Fruit fly (Drosophila melanogaster) S2 (cell line): Measurements from ENCODE around the gene ct.

Source experiments
- CG8478 ChIP-seq: fragments of >200 bp; optimal IDR thresholded peaks from 2 replicates; lab custom pipeline; 2018
- CTCF ChIP-seq, 2 experiments: fragments of >200 bp; optimal IDR thresholded peaks; 2 replicates each; lab custom pipeline; 2018

The ct gene

DNA sequence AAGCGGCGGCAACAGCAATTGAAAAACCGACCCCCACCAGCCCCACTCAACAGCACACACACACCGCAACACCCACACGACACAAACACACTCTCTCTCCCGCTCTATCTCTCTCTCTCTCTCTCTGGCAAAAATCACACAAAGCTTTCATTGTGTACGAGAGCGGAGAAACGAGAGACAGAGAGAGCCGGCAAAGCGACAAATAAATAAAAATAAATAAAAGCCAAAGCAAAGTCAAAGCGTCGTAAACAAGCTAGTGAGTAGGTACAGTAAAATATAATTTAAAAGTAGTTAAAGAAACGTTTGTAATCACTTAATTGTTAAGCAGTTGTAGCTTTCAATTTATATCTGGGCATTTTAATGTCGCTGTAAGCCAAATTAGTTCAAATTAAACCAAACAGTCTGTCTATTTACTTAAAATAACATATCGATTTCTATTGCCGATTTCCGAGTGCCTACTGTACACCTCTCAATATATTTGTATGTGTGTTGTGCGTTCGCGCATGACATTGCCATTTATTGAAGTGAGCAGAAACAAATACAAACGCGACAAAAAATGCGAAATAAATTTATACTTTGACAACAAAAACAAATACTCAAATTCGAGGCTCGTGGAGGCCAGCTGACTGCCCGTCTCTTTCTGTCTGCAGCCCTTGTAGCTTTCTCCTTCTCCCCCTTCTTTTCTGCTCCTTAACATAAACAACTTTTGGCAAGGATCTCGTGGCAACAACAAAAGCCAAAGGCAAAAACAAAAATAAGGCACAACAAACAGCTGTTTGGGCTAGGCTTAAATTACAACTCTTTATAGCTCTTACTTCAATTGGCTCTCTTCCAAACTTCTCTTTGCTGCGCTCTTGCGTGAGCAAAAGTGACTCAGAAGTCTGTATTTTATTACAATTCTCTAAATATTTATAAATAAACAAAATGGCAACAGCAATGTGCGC, 88.8 kb downstream of the ct start:
- no peak for TF ChIP-seq CTCF (optimal IDR thresholded peaks at IDR 0.05; lab: Kevin White, UChicago)
- no peak for TF ChIP-seq CG8478 (lab: Kevin White, UChicago)

DNA sequence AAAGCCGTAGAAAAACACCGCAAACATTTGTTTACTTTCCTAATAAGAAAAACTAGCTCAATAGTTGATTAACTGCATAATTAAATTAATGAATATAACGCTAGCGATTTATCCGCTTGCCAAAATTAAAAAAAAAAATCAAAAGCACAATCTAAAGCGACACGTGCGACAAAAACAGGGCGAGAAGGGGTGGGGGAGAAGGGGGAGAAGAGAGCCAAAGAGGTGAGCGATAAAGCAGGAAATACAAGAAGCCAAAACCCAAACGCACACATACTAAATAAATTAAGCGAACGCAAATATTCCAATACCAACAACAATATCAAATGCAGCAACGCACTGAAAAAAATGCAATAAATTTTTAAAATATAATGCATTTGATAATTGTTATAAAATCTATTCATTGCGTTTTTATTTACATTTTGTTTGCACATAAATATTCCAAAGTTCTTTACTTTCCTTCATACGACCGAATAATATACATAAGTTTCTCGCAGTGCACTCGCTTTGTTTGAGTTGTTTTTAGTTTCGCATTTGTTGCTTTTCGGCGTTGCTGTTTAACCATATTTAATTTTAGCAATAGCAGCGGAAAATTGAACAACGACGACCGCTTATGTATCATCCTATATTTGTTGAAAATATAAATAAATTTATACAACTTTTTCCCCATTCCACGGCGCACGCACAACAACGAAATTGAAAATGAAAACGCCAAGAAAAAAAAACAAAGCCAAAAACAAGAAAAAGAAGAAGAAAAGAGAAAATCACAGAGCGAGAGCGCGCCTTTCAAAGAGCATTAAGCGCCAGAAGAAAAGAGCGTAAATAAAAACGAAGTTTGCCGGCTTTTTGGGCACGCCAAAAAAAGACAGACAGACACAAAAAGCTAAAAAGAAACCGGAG, 90.0 kb downstream of the ct start:
- TF ChIP-seq CG8478 (lab: Kevin White, UChicago) (no peak), CTCF (optimal IDR thresholded peaks at IDR 0.05; lab: Kevin White, UChicago) (no peak)

DNA sequence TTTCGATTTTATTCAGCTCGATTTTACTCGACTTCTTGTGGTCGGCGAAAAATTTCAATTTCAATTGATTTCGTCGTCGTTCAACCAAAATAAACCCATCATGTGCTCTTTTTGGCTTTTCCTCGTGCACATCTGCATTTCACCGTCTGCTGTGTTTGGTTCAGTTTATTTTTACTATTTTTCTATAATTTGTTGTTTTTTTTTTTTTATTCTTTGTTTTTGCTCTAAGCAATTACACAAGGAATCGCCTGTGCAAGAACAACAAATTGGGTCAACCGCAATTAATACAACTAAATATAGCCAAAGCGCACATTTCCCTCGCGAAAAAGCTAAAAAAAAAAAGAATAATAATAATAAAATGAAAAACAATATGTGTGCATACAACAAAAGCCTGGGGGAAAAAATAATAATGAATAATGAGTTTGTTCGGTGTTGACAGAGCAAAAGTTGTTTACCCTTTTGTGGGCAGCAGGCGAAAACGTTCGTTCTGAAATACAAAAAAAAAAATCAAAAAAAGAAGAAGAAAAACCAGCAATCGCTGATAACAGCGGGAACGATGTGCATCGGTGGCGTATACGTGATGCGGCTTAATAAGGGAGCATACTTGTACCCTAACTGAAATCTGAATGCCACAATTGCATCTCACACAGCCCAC, 91.5 kb downstream of the ct start:
- no peak for TF ChIP-seq CTCF (optimal IDR thresholded peaks at IDR 0.05; lab: Kevin White, UChicago)
- TF ChIP-seq CG8478 (lab: Kevin White, UChicago) = no peak

DNA sequence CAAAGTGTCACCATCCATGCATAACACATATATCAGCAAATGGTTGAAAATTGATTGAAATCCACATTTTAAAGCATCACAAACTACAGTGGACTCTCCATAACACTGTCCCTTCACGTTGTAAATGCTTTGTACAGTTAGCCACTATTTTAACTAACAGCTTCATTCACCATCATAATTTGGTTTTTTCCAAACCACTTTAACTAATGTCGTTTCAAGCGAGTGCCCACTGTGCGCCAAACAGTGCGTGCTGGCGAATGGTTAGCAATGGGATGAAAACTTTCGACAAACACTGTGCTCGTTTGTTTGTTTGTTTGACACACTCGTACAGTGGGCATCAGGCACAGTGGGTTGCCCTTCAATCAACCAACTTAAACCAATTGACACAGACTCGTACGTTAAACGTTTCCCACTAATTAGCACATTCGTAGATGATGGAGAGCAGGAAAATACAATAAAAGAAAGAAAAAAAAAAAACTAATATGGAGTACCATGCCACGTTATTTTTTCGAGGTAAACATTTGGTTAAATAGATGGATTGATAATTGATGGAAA, 92.1 kb downstream of the ct start:
- TF ChIP-seq CG8478 (lab: Kevin White, UChicago) (no peak), CTCF (optimal IDR thresholded peaks at IDR 0.05; lab: Kevin White, UChicago) (no peak)

DNA sequence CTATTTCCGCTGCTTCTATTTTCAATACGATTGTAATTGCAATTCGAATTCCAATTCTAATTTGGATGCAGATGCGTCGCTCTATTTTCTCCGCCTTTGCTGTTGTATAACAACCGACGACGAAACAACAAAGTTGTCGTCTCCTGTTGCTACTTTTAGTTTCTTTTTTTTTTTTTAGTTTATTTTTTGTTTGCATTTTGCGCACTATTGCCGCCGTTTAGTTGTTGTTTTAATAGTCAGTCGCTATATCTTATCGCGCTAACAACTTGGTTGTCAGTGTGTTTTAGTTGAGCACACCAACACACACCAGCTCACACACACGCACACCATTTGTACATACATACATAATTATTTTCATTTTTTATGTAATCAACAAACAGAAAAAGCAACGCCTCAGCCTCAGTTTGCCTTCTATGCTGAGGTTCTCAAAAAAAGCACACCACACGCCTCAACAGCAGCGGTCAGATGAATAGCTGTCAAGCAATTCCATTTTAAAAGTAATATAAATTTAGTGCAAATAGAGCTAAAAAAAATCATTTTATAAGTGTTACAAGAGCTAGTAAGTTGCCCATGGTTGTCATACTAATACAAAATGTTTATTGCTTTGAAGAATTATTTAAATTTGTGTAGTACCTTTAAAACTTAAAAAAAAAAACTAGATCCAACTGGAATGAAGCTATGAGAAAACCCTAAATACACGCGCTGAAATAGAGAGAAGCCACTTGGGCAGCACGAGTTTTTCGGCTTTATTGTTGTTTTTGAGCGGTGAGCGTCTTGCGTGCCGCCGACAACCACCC, 93.3 kb downstream of the ct start:
- TF ChIP-seq CTCF (optimal IDR thresholded peaks at IDR 0.05; lab: Kevin White, UChicago) (no peak), CG8478 (lab: Kevin White, UChicago) (no peak)

DNA sequence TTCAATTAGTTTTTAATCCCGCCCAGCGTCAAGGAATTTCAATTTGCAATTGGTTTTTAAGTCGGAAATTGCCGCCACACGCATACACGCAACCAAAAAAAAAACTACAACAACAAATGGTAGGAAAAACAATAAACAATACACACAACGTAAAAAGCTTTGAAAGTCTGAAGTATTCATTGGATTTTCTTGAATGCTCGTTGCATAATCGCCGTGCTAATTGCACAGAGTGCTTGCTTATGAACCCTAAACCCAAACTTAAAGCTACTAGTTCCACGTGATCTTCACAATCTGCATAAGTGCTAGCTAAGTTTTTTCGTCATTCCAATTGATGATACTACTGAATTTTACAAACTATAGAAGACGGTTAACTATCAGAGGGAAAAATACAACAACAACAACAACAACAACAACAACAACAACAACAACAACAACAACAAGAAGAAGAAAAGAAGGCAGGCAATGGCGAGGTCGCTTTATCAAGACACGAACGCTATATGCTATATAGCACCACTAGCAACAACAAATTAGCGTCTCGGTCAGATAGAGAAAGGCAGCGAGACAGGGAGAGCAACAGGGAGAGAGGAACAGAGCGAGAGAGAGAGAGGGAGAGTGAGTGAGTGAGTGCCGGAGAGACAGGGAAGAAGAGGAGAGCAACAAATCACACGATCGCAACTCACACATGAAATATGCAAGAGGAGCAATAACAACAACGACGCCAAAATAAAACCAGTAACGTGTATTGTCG, 94.1 kb downstream of the ct start:
- TF ChIP-seq CTCF (optimal IDR thresholded peaks at IDR 0.05; lab: Kevin White, UChicago) (no peak), CG8478 (lab: Kevin White, UChicago) (no peak)

DNA sequence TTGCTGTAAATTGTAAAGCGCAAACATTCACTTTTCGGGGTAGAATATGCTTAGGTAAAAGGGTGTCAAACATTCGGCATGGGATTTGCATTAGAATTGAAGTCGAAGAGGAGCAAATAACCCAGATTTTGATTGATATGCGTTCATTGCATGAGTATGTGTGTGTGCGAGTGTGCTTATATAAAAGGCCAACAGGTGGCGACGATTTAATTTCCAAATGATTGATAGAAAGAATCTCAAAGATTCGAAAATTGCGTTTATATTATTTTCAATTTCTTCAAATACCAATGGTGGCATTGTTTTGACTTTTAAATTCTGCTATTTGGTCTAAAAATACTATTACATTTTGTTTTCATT, 95.6 kb downstream of the ct start:
- TF ChIP-seq CTCF (optimal IDR thresholded peaks at IDR 0.05; lab: Kevin White, UChicago) (no peak), CG8478 (lab: Kevin White, UChicago) (no peak)

DNA sequence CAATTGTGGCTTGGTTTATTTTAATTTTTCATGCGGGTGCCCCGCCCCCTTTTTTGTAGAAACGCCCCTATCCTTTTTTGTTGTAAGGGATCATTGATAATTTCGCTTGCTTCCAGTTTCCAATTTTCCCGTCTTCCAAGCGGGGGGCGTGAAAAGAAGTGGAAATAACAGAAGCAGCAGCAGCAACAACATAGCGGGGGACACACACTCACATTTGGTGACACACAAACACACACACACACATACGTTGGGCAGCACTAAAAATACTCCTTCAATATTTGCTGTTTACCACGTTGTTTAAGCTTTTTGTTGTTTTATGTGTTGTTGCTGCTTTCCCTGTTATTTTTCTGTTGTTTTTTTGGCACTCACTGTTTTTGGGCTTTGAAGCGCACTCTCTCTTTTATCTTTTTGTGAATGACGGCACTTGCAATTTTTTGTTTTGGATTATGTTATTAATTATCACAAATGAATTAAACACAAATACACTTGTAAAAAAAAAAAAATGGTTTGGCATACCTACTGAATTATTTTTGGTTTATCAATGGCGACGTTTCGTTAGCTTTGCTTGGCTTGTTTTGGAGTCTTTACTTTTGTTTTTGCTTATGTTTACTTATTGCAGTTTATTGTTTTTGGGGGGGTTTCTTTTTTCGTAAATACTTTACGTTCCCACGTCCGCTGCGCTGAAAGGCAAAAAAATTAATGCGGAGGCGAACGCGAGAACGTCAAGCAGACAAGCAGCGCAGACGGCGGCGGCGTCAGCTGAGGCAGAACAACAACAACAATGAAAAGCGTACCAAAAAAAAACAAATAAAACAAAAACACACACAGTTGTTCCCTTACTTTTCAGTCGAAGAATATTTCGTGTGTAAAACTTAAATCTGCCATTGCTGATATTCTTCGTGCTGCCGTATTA, 96.3 kb downstream of the ct start:
- TF ChIP-seq CTCF (optimal IDR thresholded peaks at IDR 0.05; lab: Kevin White, UChicago) = no peak
- TF ChIP-seq CG8478 (lab: Kevin White, UChicago) = no peak

DNA sequence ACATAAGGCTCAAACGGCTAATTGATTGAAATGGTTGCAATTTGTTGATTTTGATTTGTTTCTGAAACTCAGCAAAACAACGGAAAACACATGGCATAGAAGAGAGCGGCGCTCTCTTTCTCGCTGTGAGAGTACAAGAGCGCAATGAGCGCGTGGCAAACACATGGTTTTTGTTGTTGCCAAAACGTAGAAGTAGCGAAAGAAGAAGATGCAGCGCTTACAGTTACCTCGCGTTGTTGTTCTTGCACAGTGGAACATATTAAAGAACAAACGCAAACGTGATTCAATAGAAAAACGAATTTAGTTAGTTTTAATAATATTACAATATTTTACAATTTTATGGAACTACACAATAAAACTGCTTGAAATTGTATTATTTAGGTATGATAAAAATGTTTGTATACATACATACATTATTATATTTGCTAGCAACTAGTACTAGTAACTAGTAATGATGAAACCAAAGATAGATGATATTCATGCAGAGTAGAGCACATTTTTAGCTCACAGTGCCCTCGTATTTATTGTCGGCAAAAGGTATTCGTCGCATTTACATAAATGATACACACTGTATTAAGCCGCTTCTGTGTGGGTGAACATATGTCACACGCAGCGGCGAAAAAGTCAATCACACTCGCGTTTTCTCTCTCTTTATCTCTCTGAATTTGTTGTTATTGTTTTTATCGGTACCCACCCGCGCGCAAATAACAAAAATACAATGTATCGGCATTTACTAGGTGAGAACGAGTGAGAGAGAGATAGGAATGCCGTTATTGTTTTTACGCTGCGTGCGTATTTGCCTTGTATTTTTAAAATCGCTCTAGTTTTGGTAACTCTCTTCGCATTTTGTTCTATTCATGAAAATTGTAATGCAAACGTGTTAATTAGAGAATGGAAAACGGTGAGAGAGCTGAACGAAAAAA, 97.2 kb downstream of the ct start:
- TF ChIP-seq CG8478 (lab: Kevin White, UChicago) = peak; percentile 24
- no peak for TF ChIP-seq CTCF (optimal IDR thresholded peaks at IDR 0.05; lab: Kevin White, UChicago)

DNA sequence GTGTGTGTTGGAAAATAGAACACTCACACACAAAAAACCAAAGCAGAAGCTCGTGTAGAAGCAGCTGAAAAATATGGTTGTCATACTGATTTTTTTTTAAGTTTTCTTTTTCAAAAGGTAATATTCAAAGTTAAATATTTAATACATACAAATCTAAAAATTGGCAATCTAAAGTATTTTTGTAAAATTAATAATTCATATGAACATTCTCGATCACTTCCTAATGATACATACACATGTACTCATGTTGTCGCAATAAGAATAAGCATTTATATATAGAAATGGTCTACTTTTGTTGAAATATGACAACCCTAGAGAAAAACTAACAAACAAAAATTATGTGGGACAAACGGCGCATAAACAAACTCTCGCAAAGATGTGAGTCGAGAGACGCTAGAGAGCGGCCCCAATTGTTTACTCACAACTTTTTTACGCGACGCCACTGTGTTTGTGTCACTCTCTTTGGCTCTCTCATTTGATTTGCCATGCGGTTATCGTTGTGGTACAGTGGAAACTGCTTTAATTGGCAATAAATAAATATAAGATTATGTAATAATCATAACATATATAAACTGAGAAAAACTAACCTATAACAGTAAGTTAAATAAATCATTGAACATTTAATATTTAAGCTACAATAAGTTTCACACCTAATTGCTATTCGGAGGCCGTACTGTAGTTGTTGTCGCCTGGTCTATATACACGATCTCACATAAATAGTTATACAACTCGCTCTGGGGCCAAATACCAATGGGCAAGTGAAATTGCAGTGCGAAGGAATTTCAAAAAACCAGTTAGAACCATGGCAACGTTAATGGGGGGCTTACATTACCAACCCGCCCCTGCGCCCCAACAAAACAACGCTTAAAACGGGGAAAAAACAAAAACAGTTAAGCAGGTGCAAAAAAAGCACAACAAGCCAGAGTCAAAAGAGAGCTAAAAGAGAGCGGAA, 98.4 kb downstream of the ct start:
- TF ChIP-seq CTCF (optimal IDR thresholded peaks at IDR 0.05; lab: Kevin White, UChicago) (no peak), CG8478 (lab: Kevin White, UChicago) (no peak)
